Worm (Caenorhabditis elegans) whole organism, midembryonic: ENCODE data around the gene K03H1.9.
A peak's percentile ranks its signal among the peaks of the same experiment; 100 is the strongest.

Experiments used
- T22C8.4 ChIP-seq: fragments of 200-800 bp; sonication (Bioruptor generic); IDR thresholded peaks from 2 replicates; pipeline ENCODE4 v1.3.6; 2022; ENCODE audit warnings: missing genetic modification characterization, missing compliant biosample characterization
- cog-1 ChIP-seq: sonication (generic microtip); optimal IDR thresholded peaks from 2 replicates; lab custom pipeline; 2016; ENCODE audit warnings: missing genetic modification characterization, missing compliant biosample characterization
- flt-1 ChIP-seq: fragments of 200-800 bp; sonication (Bioruptor generic); IDR thresholded peaks from 2 replicates; pipeline ENCODE4 v1.3.6; 2022; ENCODE audit warnings: missing genetic modification characterization, missing compliant biosample characterization
- klf-2 ChIP-seq: fragments of 200-800 bp; sonication (Bioruptor generic); conservative IDR thresholded peaks from 2 replicates; pipeline ENCODE4 v1.3.6; 2022; ENCODE audit warnings: missing genetic modification reagents, missing genetic modification characterization, missing compliant biosample characterization
- med-1 ChIP-seq: sonication (generic microtip); optimal IDR thresholded peaks from 2 replicates; lab custom pipeline; 2017; ENCODE audit warnings: missing genetic modification characterization, mild to moderate bottlenecking, missing compliant biosample characterization, antibody characterized with exemption, missing genetic modification reagents; ENCODE audit not compliant: insufficient read depth
- ref-1 ChIP-seq: fragments of 200-800 bp; sonication (Bioruptor generic); conservative IDR thresholded peaks from 2 replicates; pipeline ENCODE4 v1.3.6; 2022; ENCODE audit warnings: missing genetic modification reagents, missing genetic modification characterization, missing compliant biosample characterization
- tab-1 ChIP-seq: fragments of 200-800 bp; sonication (Bioruptor generic); IDR thresholded peaks from 2 replicates; pipeline ENCODE4 v1.3.6; 2022; ENCODE audit warnings: missing genetic modification characterization, missing compliant biosample characterization
- ztf-23 ChIP-seq: fragments of 200-800 bp; sonication (Bioruptor generic); IDR thresholded peaks from 2 replicates; pipeline ENCODE4 v1.3.6; 2022; ENCODE audit warnings: missing genetic modification reagents, missing genetic modification characterization, missing compliant biosample characterization
- ztf-29 ChIP-seq: fragments of 200-800 bp; sonication (Bioruptor generic); IDR thresholded peaks from 2 replicates; pipeline ENCODE4 v1.3.6; 2022; ENCODE audit warnings: missing genetic modification reagents, missing genetic modification characterization, missing compliant biosample characterization

K03H1.9 gene

DNA sequence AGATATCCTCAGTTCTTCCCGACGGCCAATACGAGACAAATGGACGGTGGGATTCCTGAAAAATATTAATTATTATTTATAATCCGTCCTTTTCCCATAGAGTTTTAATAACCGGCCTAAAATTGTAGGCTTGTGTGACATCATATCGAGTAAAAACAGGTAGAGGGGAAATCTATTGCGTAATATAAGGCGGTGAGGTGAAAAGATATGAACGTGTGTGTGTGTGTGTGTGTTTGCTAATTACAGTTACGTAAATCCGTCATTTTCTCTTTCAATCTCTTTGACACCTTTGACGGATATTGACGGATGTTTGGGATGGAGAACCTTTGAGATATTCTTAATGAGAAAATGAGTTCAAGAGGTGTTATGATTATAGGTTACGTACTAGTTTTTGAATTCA lies 24.2 kb upstream of the K03H1.9 start:
- TF ChIP-seq ref-1 = 0 out of 2 replicates have a peak, but pooled peaks have one; percentile 36
- TF ChIP-seq tab-1 (GFP tag; lab: Robert Waterston, UW) = no peak

DNA sequence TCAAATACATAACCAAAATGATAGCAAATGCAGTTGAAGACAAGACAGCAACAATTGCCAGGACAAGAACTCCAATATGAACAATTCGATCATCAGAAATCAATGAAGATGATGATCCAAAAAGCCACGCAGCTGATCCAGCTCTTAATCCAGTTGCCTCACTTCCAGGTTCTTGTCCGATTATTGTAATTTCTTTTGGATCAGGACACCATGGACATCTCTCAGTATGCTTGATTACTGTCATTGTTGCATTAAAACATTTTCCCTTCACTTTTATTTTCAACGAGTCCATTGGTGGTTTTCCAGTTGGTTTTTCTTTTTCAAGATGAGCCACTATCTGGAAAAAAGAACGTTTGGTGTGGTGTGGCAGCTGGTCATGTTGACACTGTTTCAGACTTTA lies 23.1 kb upstream of the K03H1.9 start:
- TF ChIP-seq tab-1 (GFP tag; lab: Robert Waterston, UW) (no peak), klf-2 (GFP tag; lab: Robert Waterston, UW) (no peak), ztf-29 (GFP tag; lab: Robert Waterston, UW) (no peak), med-1 (no peak), T22C8.4 (GFP tag; lab: Robert Waterston, UW) (no peak), flt-1 (GFP tag; lab: Robert Waterston, UW) (no peak), cog-1 (tag; lab: Kevin White, UChicago) (no peak), ref-1 (no peak), ztf-23 (no peak)

DNA sequence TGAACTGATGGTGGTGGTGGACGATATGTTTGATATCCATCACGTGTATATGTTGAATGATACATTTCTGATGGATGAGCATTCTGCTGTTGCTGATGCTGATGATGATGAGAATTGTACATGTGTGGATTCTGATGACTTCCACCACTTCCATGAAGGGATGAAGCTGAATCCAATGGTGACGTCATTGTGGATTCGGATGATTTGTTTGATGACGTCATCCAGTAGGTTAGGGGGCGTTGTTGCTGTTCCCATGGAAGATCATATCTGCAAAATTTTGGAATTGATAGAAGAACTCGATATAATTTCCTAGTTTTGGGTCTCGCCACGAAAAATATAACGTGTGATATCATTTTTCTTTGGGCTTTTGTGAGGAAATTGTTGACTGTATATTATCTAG lies 22.2 kb upstream of the K03H1.9 start:
- TF ChIP-seq ztf-23 (no peak), ref-1 (no peak), med-1 (no peak), T22C8.4 (GFP tag; lab: Robert Waterston, UW) (no peak), ztf-29 (GFP tag; lab: Robert Waterston, UW) (no peak), flt-1 (GFP tag; lab: Robert Waterston, UW) (no peak), klf-2 (GFP tag; lab: Robert Waterston, UW) (no peak), tab-1 (GFP tag; lab: Robert Waterston, UW) (no peak), cog-1 (tag; lab: Kevin White, UChicago) (no peak)

DNA sequence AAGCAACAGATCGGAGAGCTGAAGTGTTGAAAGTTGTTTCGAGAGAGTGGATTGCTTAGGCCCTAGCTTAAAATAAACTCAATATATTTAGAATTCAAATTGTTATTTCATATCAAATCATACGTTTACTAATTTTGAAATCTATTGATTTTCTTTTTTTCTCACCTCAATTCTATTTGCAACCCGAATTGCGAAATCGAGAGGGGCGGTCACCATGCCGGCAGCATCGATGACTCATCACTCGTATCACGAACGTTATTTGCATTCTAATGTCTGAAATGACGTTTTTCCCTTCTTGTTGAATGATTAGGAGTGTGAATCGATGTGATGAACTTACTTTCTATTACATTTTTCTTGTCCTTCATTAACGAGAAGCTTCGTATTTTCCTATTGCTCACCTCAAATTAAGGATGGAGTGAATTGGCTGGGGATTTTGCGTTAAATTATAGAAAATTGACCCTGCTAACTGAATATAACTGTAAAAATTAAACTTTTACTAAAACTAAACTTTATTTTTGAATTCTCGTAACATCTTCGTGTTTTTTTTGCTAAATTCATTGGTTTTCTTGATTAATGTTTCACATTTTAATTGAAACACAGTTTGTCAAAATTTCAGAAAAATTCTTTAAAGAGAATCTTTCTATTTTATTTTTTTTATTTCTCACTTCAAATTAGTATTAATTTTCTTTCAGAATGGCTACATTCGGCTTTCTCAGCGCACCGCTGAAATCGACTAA lies 15.5 kb upstream of the K03H1.9 start, which contains the start of gene alx-1:
TSS of gene alx-1 (plus strand) at position 687 of the 737 bp plus-strand sequence.
- TF ChIP-seq flt-1 (GFP tag; lab: Robert Waterston, UW) (no peak), T22C8.4 (GFP tag; lab: Robert Waterston, UW) (no peak), ref-1 (no peak), ztf-29 (GFP tag; lab: Robert Waterston, UW) (no peak), ztf-23 (no peak), med-1 (no peak), cog-1 (tag; lab: Kevin White, UChicago) (no peak), klf-2 (GFP tag; lab: Robert Waterston, UW) (no peak), tab-1 (GFP tag; lab: Robert Waterston, UW) (no peak)

DNA sequence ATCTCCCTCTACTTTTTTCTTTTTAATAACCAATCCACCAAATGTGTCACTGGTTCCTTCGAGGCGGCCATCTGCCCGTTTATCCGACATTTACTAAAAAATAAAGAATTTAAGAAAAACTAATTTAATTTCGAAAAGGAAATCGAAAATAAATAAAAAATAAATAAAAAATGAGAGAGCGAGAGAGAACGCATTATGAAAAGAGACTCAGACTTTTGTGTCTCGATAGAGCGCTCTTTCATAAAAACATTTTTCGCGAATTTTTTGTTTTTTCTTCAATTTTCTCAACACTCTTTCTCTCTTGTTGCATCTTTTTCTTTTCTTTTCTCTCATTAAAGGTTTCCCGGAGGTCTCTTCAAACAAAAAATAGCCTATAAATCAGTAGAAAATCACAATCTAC lies 14.8 kb upstream of the K03H1.9 start, which contains the start of gene mog-1:
TSS of gene mog-1 (minus strand) at position 93 of the 400 bp plus-strand sequence.
- no peak for TF ChIP-seq flt-1 (GFP tag; lab: Robert Waterston, UW)

DNA sequence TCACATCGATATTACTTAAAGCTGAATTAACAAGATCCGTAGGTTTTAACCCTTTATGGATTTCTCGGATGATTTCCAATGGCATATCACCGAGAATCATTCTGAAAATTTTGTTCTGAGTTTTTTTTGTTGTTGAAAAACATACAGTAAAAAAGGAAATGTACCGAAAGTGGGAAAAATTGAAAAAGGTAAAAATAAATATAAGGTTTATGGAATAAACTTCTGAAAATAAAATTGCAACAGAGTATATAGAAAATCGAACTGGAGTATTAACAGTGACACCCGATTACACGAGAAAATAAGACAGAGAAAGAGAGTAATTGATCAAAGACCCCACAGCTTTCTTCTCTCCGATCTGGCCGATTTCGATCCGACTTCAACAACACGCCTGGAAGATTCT lies 10.6 kb upstream of the K03H1.9 start, which contains the start of gene K03H1.11:
TSS of gene K03H1.11 (minus strand) at position 101 of the 400 bp plus-strand sequence.
- TF ChIP-seq med-1 = no peak
- no peak for TF ChIP-seq ztf-29 (GFP tag; lab: Robert Waterston, UW)
- TF ChIP-seq cog-1 (tag; lab: Kevin White, UChicago) = no peak
- TF ChIP-seq flt-1 (GFP tag; lab: Robert Waterston, UW) = no peak
- no peak for TF ChIP-seq T22C8.4 (GFP tag; lab: Robert Waterston, UW)
- no peak for TF ChIP-seq ref-1
- no peak for TF ChIP-seq ztf-23
- no peak for TF ChIP-seq tab-1 (GFP tag; lab: Robert Waterston, UW)
- no peak for TF ChIP-seq klf-2 (GFP tag; lab: Robert Waterston, UW)

DNA sequence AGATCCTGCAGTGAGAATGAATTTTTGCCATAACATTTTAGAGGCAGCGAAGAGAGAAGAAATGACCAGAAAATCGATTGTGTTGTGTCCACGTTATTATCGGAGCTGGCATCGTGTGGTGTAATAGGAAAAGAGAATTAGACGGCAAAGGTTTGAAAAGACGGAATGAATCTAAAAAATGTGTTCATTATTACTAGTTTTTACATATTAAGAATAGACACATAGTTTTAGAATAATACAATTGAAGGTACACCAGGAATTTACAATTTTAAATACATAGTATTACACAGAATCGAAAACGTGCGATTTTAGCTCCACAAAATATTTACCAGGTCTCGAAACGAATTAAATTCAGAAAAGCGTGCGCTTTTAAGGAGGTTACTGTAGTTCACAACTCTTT lies 9.0 kb upstream of the K03H1.9 start, which contains the start of gene K03H1.13:
TSS of gene K03H1.13 (minus strand) at position 101 of the 400 bp plus-strand sequence.
- TF ChIP-seq T22C8.4 (GFP tag; lab: Robert Waterston, UW) (no peak), tab-1 (GFP tag; lab: Robert Waterston, UW) (no peak), ztf-23 (no peak), med-1 (no peak), klf-2 (GFP tag; lab: Robert Waterston, UW) (no peak), cog-1 (tag; lab: Kevin White, UChicago) (no peak), flt-1 (GFP tag; lab: Robert Waterston, UW) (no peak), ztf-29 (GFP tag; lab: Robert Waterston, UW) (no peak), ref-1 (no peak)

DNA sequence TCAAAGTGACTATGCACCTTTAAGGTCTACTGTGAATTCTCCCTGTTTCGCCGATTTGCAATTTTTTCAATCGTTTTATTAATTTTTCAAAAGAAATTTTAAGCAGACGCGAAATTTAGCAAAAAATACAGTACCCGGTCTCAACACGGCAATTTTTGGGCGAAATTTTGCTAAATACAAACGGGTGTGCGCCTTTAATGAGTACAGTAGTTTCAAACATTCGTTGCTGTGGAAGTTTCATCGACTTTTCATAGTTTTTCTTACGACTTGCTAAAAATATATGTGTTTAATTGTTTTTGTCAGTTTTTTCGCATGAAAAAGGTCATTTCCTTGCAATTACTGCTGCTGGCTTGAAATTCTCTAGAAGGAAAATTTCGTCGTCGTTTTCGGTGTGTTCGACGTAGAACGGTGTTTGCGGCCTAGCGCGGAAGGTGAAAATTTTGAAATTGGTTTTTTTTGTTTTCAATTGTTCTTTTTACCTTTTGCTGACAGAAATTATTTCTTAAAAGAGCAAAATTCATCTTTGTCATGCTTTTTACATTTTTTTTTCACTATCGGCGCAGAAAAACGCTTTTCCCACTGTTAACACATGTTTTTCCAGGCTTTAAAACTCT lies 5.6 kb upstream of the K03H1.9 start, which contains the start of gene K03H1.7:
TSS of gene K03H1.7 (plus strand) at position 600 of the 614 bp plus-strand sequence.
- TF ChIP-seq T22C8.4 (GFP tag; lab: Robert Waterston, UW) (no peak), med-1 (no peak), ref-1 (no peak)

DNA sequence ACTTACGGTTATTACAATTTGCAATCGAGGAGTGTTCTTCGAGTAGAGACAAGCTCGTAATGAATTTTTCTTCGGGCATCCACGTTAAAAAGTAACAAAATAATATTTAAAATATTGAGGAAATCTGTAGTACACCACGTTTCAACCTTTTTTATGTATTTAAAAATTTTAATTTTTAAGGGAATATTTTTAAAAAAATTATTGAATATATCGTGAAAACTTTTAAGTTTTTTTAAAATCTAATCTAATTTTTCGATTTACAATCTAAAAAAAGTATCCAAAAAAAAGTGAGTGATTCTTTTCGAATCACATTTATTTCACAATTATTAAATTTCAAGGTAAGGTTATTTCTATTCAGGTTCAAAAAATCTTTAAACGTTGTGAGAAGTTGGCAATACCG lies 3.4 kb upstream of the K03H1.9 start, which contains the start of gene gln-2:
TSS of gene gln-2 (minus strand) at position 101 of the 400 bp plus-strand sequence.
- TF ChIP-seq med-1 = no peak
- TF ChIP-seq tab-1 (GFP tag; lab: Robert Waterston, UW) = no peak
- TF ChIP-seq klf-2 (GFP tag; lab: Robert Waterston, UW) = no peak
- TF ChIP-seq cog-1 (tag; lab: Kevin White, UChicago) = no peak
- TF ChIP-seq ztf-23 = no peak
- no peak for TF ChIP-seq T22C8.4 (GFP tag; lab: Robert Waterston, UW)
- TF ChIP-seq ztf-29 (GFP tag; lab: Robert Waterston, UW) = no peak
- no peak for TF ChIP-seq flt-1 (GFP tag; lab: Robert Waterston, UW)

DNA sequence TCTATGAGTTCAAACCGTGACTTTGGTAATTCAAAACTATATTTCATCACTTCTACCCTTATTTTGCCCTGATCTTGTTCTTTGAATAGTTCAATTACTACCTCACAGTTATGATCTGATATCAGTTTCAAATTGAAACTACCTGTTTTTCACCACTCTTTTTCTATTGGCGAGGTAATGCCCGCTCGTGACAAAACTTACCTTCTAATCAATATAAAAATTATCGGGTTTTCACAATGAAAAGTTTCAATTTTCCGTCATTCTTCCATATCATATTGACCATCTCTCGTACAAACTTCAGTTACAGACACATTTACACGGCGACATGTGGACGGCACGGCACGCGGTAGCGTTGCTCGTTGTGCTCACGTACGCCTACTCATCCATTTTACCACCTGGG lies 9.2 kb downstream of the K03H1.9 start, which contains the start of gene dec-7:
TSS of gene dec-7 (plus strand) at position 308 of the 400 bp plus-strand sequence.
- TF ChIP-seq ref-1 (no peak), ztf-23 (no peak), klf-2 (GFP tag; lab: Robert Waterston, UW) (no peak)
